Worm (Caenorhabditis elegans) whole organism, mixed stage, embryonic: Measurements from ENCODE around the gene ZK180.5.

ENCODE experiments used
- mep-1 ChIP-seq: fragments of 150-350 bp; optimal IDR thresholded peaks from 2 replicates; lab custom pipeline; 2017; ENCODE audit warnings: missing biosample characterization, missing genetic modification reagents, missing genetic modification characterization, inconsistent platforms
- nhr-12 ChIP-seq: fragments of 150-350 bp; optimal IDR thresholded peaks from 2 replicates; lab custom pipeline; 2014; ENCODE audit warnings: missing biosample characterization, missing genetic modification characterization
- pha-4 ChIP-seq: fragments of 150-350 bp; optimal IDR thresholded peaks from 2 replicates; lab custom pipeline; 2018; ENCODE audit warnings: missing biosample characterization, missing genetic modification reagents, missing genetic modification characterization
- snpc-4 ChIP-seq: fragments of 150-350 bp; optimal IDR thresholded peaks from 2 replicates; lab custom pipeline; 2014; ENCODE audit warnings: missing biosample characterization, missing genetic modification characterization
- unc-39 ChIP-seq: fragments of 150-350 bp; optimal IDR thresholded peaks from 2 replicates; lab custom pipeline; 2014; ENCODE audit warnings: missing biosample characterization, missing genetic modification characterization

DNA sequence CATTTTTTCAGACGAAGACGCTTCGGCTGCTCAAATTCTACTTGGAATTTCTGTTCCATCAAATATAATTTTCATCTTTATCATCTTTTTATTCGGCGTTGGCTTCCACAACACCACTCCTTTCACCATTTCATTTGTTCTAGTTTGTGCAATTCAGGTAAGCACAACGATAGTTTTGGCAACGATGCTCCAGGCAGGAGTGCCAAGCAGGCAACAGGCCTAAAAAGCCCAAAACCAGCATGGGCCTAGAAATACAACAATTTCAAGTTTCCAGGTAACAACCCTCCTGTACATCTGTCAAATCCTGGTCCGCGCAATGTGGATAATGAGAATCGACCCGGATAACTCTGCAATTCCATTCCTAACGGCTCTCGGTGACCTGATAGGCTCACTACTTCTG, 24.2 kb upstream of the ZK180.5 start:
- TF ChIP-seq nhr-12 (tag; lab: Kevin White, UChicago) = no peak
- TF ChIP-seq pha-4 (tag; lab: Kevin White, UChicago) = no peak
- TF ChIP-seq snpc-4 = no peak
- TF ChIP-seq unc-39 (tag; lab: Kevin White, UChicago) = no peak
- TF ChIP-seq mep-1 = no peak
